Worm (Caenorhabditis elegans) whole organism, L2 larva: Measurements from ENCODE around the gene C16A3.5.

Experiments used
- elt-3 ChIP-seq: sonication (generic microtip); optimal IDR thresholded peaks from 2 replicates; lab custom pipeline; 2017; ENCODE audit warnings: missing biosample characterization, missing genetic modification characterization
- fos-1 ChIP-seq: fragments of 150-350 bp; optimal IDR thresholded peaks from 2 replicates; lab custom pipeline; 2014; ENCODE audit warnings: missing biosample characterization, missing genetic modification characterization
- lin-13 ChIP-seq: fragments of 150-350 bp; optimal IDR thresholded peaks from 2 replicates; lab custom pipeline; 2014; ENCODE audit warnings: missing biosample characterization, missing genetic modification reagents, missing genetic modification characterization
- mab-5 ChIP-seq: fragments of 150-350 bp; optimal IDR thresholded peaks from 2 replicates; lab custom pipeline; 2014; ENCODE audit warnings: missing biosample characterization, missing genetic modification characterization
- mdl-1 ChIP-seq, 2 experiments: fragments of 150-350 bp in 1 of 2; sonication (generic microtip) in 1 of 2; optimal IDR thresholded peaks; 2 replicates each; lab custom pipeline; 2017; ENCODE audit warnings: missing biosample characterization in 2 of 2, missing genetic modification characterization in 2 of 2
- nhr-10 ChIP-seq: sonication (generic microtip); optimal IDR thresholded peaks from 2 replicates; lab custom pipeline; 2017; ENCODE audit warnings: missing biosample characterization, missing genetic modification characterization
- nhr-11 ChIP-seq: fragments of 150-350 bp; optimal IDR thresholded peaks from 2 replicates; lab custom pipeline; 2014; ENCODE audit warnings: missing biosample characterization, missing genetic modification characterization
- nhr-237 ChIP-seq: fragments of 150-350 bp; optimal IDR thresholded peaks from 2 replicates; lab custom pipeline; 2014; ENCODE audit warnings: missing biosample characterization, missing genetic modification characterization
- nhr-6 ChIP-seq: fragments of 150-350 bp; optimal IDR thresholded peaks from 2 replicates; lab custom pipeline; 2014; ENCODE audit warnings: missing biosample characterization, missing genetic modification characterization
- nhr-77 ChIP-seq: fragments of 150-350 bp; optimal IDR thresholded peaks from 2 replicates; lab custom pipeline; 2014; ENCODE audit warnings: missing biosample characterization, missing genetic modification characterization
- skn-1 ChIP-seq: sonication (generic microtip); optimal IDR thresholded peaks from 2 replicates; lab custom pipeline; 2017; ENCODE audit warnings: missing biosample characterization, missing genetic modification characterization
- unc-62 ChIP-seq: fragments of 150-350 bp; optimal IDR thresholded peaks from 2 replicates; lab custom pipeline; 2014; ENCODE audit warnings: missing biosample characterization, missing genetic modification reagents, missing genetic modification characterization
- zag-1 ChIP-seq: fragments of 150-350 bp; optimal IDR thresholded peaks from 2 replicates; lab custom pipeline; 2014; ENCODE audit warnings: missing biosample characterization, missing genetic modification characterization

- no peak for TF ChIP-seq nhr-10 (tag; lab: Kevin White, UChicago)
- TF ChIP-seq unc-62 (GFP tag; lab: Kevin White, UChicago): no peak
- TF ChIP-seq fos-1 (tag; lab: Kevin White, UChicago): no peak
- TF ChIP-seq nhr-6 (tag; lab: Kevin White, UChicago): no peak
- no peak for TF ChIP-seq nhr-11 (tag; lab: Kevin White, UChicago)
- TF ChIP-seq lin-13 (GFP tag; lab: Kevin White, UChicago): no peak
- no peak for TF ChIP-seq mab-5
- TF ChIP-seq zag-1 (tag; lab: Kevin White, UChicago): no peak
- no peak for TF ChIP-seq nhr-237 (tag; lab: Kevin White, UChicago)
- TF ChIP-seq nhr-77 (tag; lab: Kevin White, UChicago): no peak
- TF ChIP-seq elt-3: no peak
- TF ChIP-seq mdl-1 (tag; optimal IDR thresholded peaks at IDR 0.05; lab: Kevin White, UChicago): no peak
- TF ChIP-seq skn-1 (tag; lab: Kevin White, UChicago): no peak
Observed at ce11 chrIII:6331211-6331782, 49.3 kb upstream of the C16A3.5 start, which contains the start of gene C56G2.4.
